Worm (Caenorhabditis elegans) whole organism, young adult: ENCODE results near the gene B0507.8.
A peak's percentile ranks its signal among the peaks of the same experiment; 100 is the strongest.

ENCODE experiments used
- B0261.1 ChIP-seq: sonication (generic microtip); optimal IDR thresholded peaks from 2 replicates; lab custom pipeline; 2016; ENCODE audit warnings: mild to moderate bottlenecking, missing genetic modification characterization, moderate library complexity, missing compliant biosample characterization
- D2030.7 ChIP-seq: fragments of 200-800 bp; sonication (Bioruptor generic); IDR thresholded peaks from 2 replicates; pipeline ENCODE4 v1.3.6; 2022; ENCODE audit warnings: missing genetic modification reagents, missing genetic modification characterization, missing compliant biosample characterization
- F22D6.2 ChIP-seq: sonication (generic microtip); optimal IDR thresholded peaks from 2 replicates; lab custom pipeline; 2016; ENCODE audit warnings: mild to moderate bottlenecking, missing genetic modification characterization, missing compliant biosample characterization
- F33H1.4 ChIP-seq: fragments of 200-800 bp; sonication (Bioruptor generic); IDR thresholded peaks from 2 replicates; pipeline ENCODE4 v1.3.6; 2022; ENCODE audit warnings: missing genetic modification reagents, missing genetic modification characterization, missing compliant biosample characterization
- F37B4.10 ChIP-seq: fragments of 200-800 bp; sonication (Bioruptor generic); IDR thresholded peaks from 2 replicates; pipeline ENCODE4 v1.3.6; 2022; ENCODE audit warnings: missing genetic modification characterization, missing compliant biosample characterization
- F39B2.1 ChIP-seq: fragments of 200-800 bp; sonication (Bioruptor generic); IDR thresholded peaks from 2 replicates; pipeline ENCODE4 v1.3.6; 2022; ENCODE audit warnings: missing genetic modification reagents, missing genetic modification characterization, missing compliant biosample characterization
- F49E8.2 ChIP-seq: sonication (generic microtip); optimal IDR thresholded peaks from 3 replicates; lab custom pipeline; 2017; ENCODE audit warnings: missing genetic modification characterization, mild to moderate bottlenecking, missing compliant biosample characterization, antibody characterized with exemption, moderate library complexity; ENCODE audit not compliant: insufficient read depth
- K12H6.12 ChIP-seq: fragments of 200-800 bp; sonication (Bioruptor generic); optimal IDR thresholded peaks from 2 replicates; lab custom pipeline; 2018; ENCODE audit warnings: mild to moderate bottlenecking, missing genetic modification characterization, missing compliant biosample characterization
- Y67H2A.10 ChIP-seq: fragments of 200-800 bp; sonication (Bioruptor generic); conservative IDR thresholded peaks from 2 replicates; pipeline ENCODE4 v1.3.6; 2022; ENCODE audit warnings: missing genetic modification reagents, missing genetic modification characterization, missing compliant biosample characterization
- ZK185.1 ChIP-seq: sonication (generic microtip); optimal IDR thresholded peaks from 2 replicates; lab custom pipeline; 2016; ENCODE audit warnings: mild to moderate bottlenecking, missing genetic modification characterization, missing compliant biosample characterization; ENCODE audit not compliant: poor library complexity, severe bottlenecking
- aptf-3 ChIP-seq: fragments of 200-800 bp; sonication (Bioruptor generic); IDR thresholded peaks from 2 replicates; pipeline ENCODE4 v1.3.6; 2022; ENCODE audit warnings: missing genetic modification characterization, missing compliant biosample characterization
- attf-3 ChIP-seq: fragments of 200-800 bp; sonication (Bioruptor generic); conservative IDR thresholded peaks from 2 replicates; pipeline ENCODE4 v1.3.6; 2022; ENCODE audit warnings: missing genetic modification reagents, missing genetic modification characterization, missing compliant biosample characterization
- attf-5 ChIP-seq: fragments of 200-800 bp; sonication (Bioruptor generic); optimal IDR thresholded peaks from 2 replicates; lab custom pipeline; 2018; ENCODE audit warnings: mild to moderate bottlenecking, missing genetic modification characterization, missing compliant biosample characterization
- bed-2 ChIP-seq: fragments of 200-800 bp; sonication (Bioruptor generic); IDR thresholded peaks from 2 replicates; pipeline ENCODE4 v1.3.6; 2022; ENCODE audit warnings: missing genetic modification reagents, missing genetic modification characterization, missing compliant biosample characterization
- cebp-1 ChIP-seq, 2 experiments: fragments of 200-800 bp in 1 of 2; sonication (Bioruptor generic) in 1 of 2; sonication (generic microtip) in 1 of 2; IDR thresholded peaks in 1 of 2; optimal IDR thresholded peaks in 1 of 2; 2 replicates each; pipeline versions ENCODE4 v1.3.6 to Lab custom; 2017 to 2022; ENCODE audit warnings: missing compliant biosample characterization in 2 of 2, missing genetic modification characterization in 2 of 2, mild to moderate bottlenecking in 1 of 2, missing genetic modification reagents in 1 of 2, moderate library complexity in 1 of 2
- ceh-27 ChIP-seq: fragments of 200-800 bp; sonication (Bioruptor generic); optimal IDR thresholded peaks from 2 replicates; lab custom pipeline; 2018; ENCODE audit warnings: mild to moderate bottlenecking, missing genetic modification characterization, moderate library complexity, missing compliant biosample characterization
- ceh-40 ChIP-seq: fragments of 200-800 bp; sonication (Bioruptor generic); IDR thresholded peaks from 2 replicates; pipeline ENCODE4 v1.3.6; 2022; ENCODE audit warnings: missing genetic modification characterization, missing compliant biosample characterization
- ceh-58 ChIP-seq: fragments of 200-800 bp; sonication (Bioruptor generic); IDR thresholded peaks from 2 replicates; pipeline ENCODE4 v1.3.6; 2022; ENCODE audit warnings: missing genetic modification characterization, missing compliant biosample characterization
- ceh-91 ChIP-seq: fragments of 200-800 bp; sonication (Bioruptor generic); IDR thresholded peaks from 2 replicates; pipeline ENCODE4 v1.3.6; 2022; ENCODE audit warnings: missing genetic modification reagents, missing genetic modification characterization, missing compliant biosample characterization
- chd-7 ChIP-seq: sonication (generic microtip); optimal IDR thresholded peaks from 2 replicates; lab custom pipeline; 2016; ENCODE audit warnings: mild to moderate bottlenecking, missing genetic modification characterization, moderate library complexity, missing compliant biosample characterization
- dox-1 ChIP-seq: fragments of 200-800 bp; sonication (Bioruptor generic); IDR thresholded peaks from 2 replicates; pipeline ENCODE4 v1.3.6; 2022; ENCODE audit warnings: missing genetic modification reagents, missing genetic modification characterization, missing compliant biosample characterization
- dpl-1 ChIP-seq: fragments of 150-350 bp; optimal IDR thresholded peaks from 2 replicates; lab custom pipeline; 2014; ENCODE audit warnings: missing biosample characterization, missing genetic modification reagents, missing genetic modification characterization
- efl-1 ChIP-seq: fragments of 150-350 bp; optimal IDR thresholded peaks from 2 replicates; lab custom pipeline; 2014; ENCODE audit warnings: missing biosample characterization, missing genetic modification reagents, missing genetic modification characterization
- egl-44 ChIP-seq: fragments of 200-800 bp; sonication (Bioruptor generic); IDR thresholded peaks from 2 replicates; pipeline ENCODE4 v1.3.6; 2022; ENCODE audit warnings: missing genetic modification reagents, missing genetic modification characterization, missing compliant biosample characterization
- egrh-3 ChIP-seq: fragments of 200-800 bp; sonication (Bioruptor generic); IDR thresholded peaks from 2 replicates; pipeline ENCODE4 v1.3.6; 2022; ENCODE audit warnings: missing genetic modification reagents, missing genetic modification characterization, missing compliant biosample characterization
- ets-4 ChIP-seq: fragments of 200-800 bp; sonication (Bioruptor generic); optimal IDR thresholded peaks from 2 replicates; lab custom pipeline; 2018; ENCODE audit warnings: mild to moderate bottlenecking, missing genetic modification characterization, missing compliant biosample characterization
- hlh-26 ChIP-seq: fragments of 200-800 bp; sonication (Bioruptor generic); conservative IDR thresholded peaks from 2 replicates; pipeline ENCODE4 v1.3.6; 2022; ENCODE audit warnings: missing genetic modification reagents, missing genetic modification characterization, missing compliant biosample characterization
- hmg-1.2 ChIP-seq: fragments of 200-800 bp; sonication (Bioruptor generic); IDR thresholded peaks from 2 replicates; pipeline ENCODE4 v1.3.6; 2022; ENCODE audit warnings: missing genetic modification reagents, missing genetic modification characterization, missing compliant biosample characterization
- lin-26 ChIP-seq: fragments of 200-800 bp; sonication (Bioruptor generic); IDR thresholded peaks from 2 replicates; pipeline ENCODE4 v1.3.6; 2022; ENCODE audit warnings: missing genetic modification reagents, missing genetic modification characterization, missing compliant biosample characterization
- lin-40 ChIP-seq: sonication (generic microtip); optimal IDR thresholded peaks from 2 replicates; lab custom pipeline; 2016; ENCODE audit warnings: missing genetic modification characterization, mild to moderate bottlenecking, missing compliant biosample characterization, missing genotype, missing genetic modification reagents
- lsl-1 ChIP-seq: fragments of 200-800 bp; sonication (Bioruptor generic); optimal IDR thresholded peaks from 2 replicates; lab custom pipeline; 2018; ENCODE audit warnings: mild to moderate bottlenecking, missing genetic modification characterization, moderate library complexity, missing compliant biosample characterization
- madf-6 ChIP-seq: fragments of 200-800 bp; sonication (Bioruptor generic); IDR thresholded peaks from 2 replicates; pipeline ENCODE4 v1.3.6; 2022; ENCODE audit warnings: missing genetic modification reagents, missing genetic modification characterization, missing compliant biosample characterization
- mcd-1 ChIP-seq: fragments of 200-800 bp; sonication (Bioruptor generic); IDR thresholded peaks from 2 replicates; pipeline ENCODE4 v1.3.6; 2022; ENCODE audit warnings: missing genetic modification reagents, missing genetic modification characterization, missing compliant biosample characterization
- mxl-1 ChIP-seq: sonication (generic microtip); optimal IDR thresholded peaks from 2 replicates; lab custom pipeline; 2016; ENCODE audit warnings: missing genetic modification characterization, missing compliant biosample characterization
- nfyb-1 ChIP-seq: fragments of 200-800 bp; sonication (Bioruptor generic); IDR thresholded peaks from 2 replicates; pipeline ENCODE4 v1.3.6; 2022; ENCODE audit warnings: missing genetic modification reagents, missing genetic modification characterization, missing compliant biosample characterization
- pha-4 ChIP-seq: fragments of 150-350 bp; sonication (generic microtip); optimal IDR thresholded peaks from 2 replicates; lab custom pipeline; 2014; ENCODE audit warnings: missing biosample characterization, missing genetic modification reagents, missing genetic modification characterization
- snpc-1.1 ChIP-seq: sonication (generic microtip); optimal IDR thresholded peaks from 2 replicates; lab custom pipeline; 2017; ENCODE audit warnings: missing genetic modification characterization, mild to moderate bottlenecking, missing compliant biosample characterization, antibody characterized with exemption, moderate library complexity, missing genotype, missing genetic modification reagents; ENCODE audit not compliant: insufficient read depth
- snpc-4 ChIP-seq, 5 experiments: fragments of 150-350 bp in 1 of 5; sonication (generic microtip) in 4 of 5; optimal IDR thresholded peaks; 2 replicates each; lab custom pipeline; 2014 to 2018; ENCODE audit warnings: missing genetic modification characterization in 5 of 5, missing biosample characterization in 3 of 5, antibody characterized with exemption in 2 of 5, mild to moderate bottlenecking in 2 of 5, missing compliant biosample characterization in 2 of 5, missing genotype in 2 of 5, moderate library complexity in 2 of 5, missing genetic modification reagents in 1 of 5
- tbx-9 ChIP-seq: sonication (generic microtip); optimal IDR thresholded peaks from 2 replicates; lab custom pipeline; 2016; ENCODE audit warnings: borderline replicate concordance, missing genetic modification characterization, inconsistent platforms, missing compliant biosample characterization
- zfh-2 ChIP-seq: fragments of 200-800 bp; sonication (Bioruptor generic); conservative IDR thresholded peaks from 2 replicates; pipeline ENCODE4 v1.3.6; 2022; ENCODE audit warnings: missing genetic modification reagents, missing genetic modification characterization, missing compliant biosample characterization
- zim-3 ChIP-seq: sonication (generic microtip); optimal IDR thresholded peaks from 2 replicates; lab custom pipeline; 2017; ENCODE audit warnings: mild to moderate bottlenecking, missing genetic modification characterization, moderate library complexity, missing compliant biosample characterization
- ztf-18 ChIP-seq: sonication (generic microtip); optimal IDR thresholded peaks from 2 replicates; lab custom pipeline; 2016; ENCODE audit warnings: missing genotype, mild to moderate bottlenecking, missing genetic modification characterization, missing compliant biosample characterization
- ztf-3 ChIP-seq: fragments of 200-800 bp; sonication (Bioruptor generic); optimal IDR thresholded peaks from 2 replicates; lab custom pipeline; 2018; ENCODE audit warnings: mild to moderate bottlenecking, missing genetic modification characterization, missing compliant biosample characterization
- ztf-6 ChIP-seq: fragments of 200-800 bp; sonication (Bioruptor generic); IDR thresholded peaks from 2 replicates; pipeline ENCODE4 v1.3.6; 2022; ENCODE audit warnings: missing genetic modification reagents, missing genetic modification characterization, missing compliant biosample characterization

B0507.8 gene

ce11 chrV:8786245-8786644 lies 23.5 kb upstream of the B0507.8 start, which contains the start of gene sup-37:
sup-37 (plus strand) TSS chrV:8786545.
- no peak for TF ChIP-seq F39B2.1
- TF ChIP-seq efl-1 (GFP tag; lab: Kevin White, UChicago): no peak

ce11 chrV:8785526-8785925 lies 22.8 kb upstream of the B0507.8 start:
- TF ChIP-seq mxl-1 (tag; lab: Kevin White, UChicago): no peak
- TF ChIP-seq F37B4.10 (GFP tag; lab: Robert Waterston, UW): 0 out of 2 replicates have a peak, but pooled peaks have one; percentile 17
- 0 out of 2 replicates have a peak, but pooled peaks have one; percentile 57 for TF ChIP-seq nfyb-1 (GFP tag; lab: Robert Waterston, UW)
- 0 out of 2 replicates have a peak, but pooled peaks have one; percentile 47 for TF ChIP-seq bed-2 (GFP tag; lab: Robert Waterston, UW)
- TF ChIP-seq ceh-58 (GFP tag; lab: Robert Waterston, UW): no peak
- TF ChIP-seq F49E8.2 (tag; lab: Kevin White, UChicago): no peak
- no peak for TF ChIP-seq F22D6.2
- TF ChIP-seq ZK185.1: no peak
- TF ChIP-seq lin-26: peak; percentile 39; the same call in 1 of the 2 replicates
- TF ChIP-seq ceh-91: no peak
- TF ChIP-seq ceh-27 (GFP tag; lab: Kevin White, UChicago): no peak
- TF ChIP-seq mcd-1: peak; percentile 58
- no peak for TF ChIP-seq Y67H2A.10 (GFP tag; lab: Robert Waterston, UW)
- no peak for TF ChIP-seq dpl-1
- TF ChIP-seq ztf-18 (tag; lab: Kevin White, UChicago): peak; percentile 14
- TF ChIP-seq efl-1 (GFP tag; lab: Kevin White, UChicago): no peak
- no peak for TF ChIP-seq snpc-4 (GFP tag; optimal IDR thresholded peaks at IDR 0.05; lab: Kevin White, UChicago)
- peak in 1 of 4 experiments; percentile 2 for TF ChIP-seq snpc-4 (tag; optimal IDR thresholded peaks at IDR 0.05; lab: Kevin White, UChicago)
- TF ChIP-seq zim-3 (tag; lab: Kevin White, UChicago): no peak
- TF ChIP-seq chd-7 (tag; lab: Kevin White, UChicago): no peak
- no peak for TF ChIP-seq lsl-1
- TF ChIP-seq attf-5 (GFP tag; lab: Kevin White, UChicago): peak; percentile 68
- TF ChIP-seq F39B2.1: no peak
- peak; percentile 43; the same call in 1 of the 2 replicates for TF ChIP-seq egl-44 (GFP tag; lab: Robert Waterston, UW)
- 0 out of 2 replicates have a peak, but pooled peaks have one; percentile 25 for TF ChIP-seq D2030.7 (GFP tag; lab: Robert Waterston, UW)
- TF ChIP-seq snpc-1.1 (tag; lab: Kevin White, UChicago): no peak
- no peak for TF ChIP-seq ztf-6 (GFP tag; lab: Robert Waterston, UW)
- TF ChIP-seq egrh-3 (GFP tag; lab: Robert Waterston, UW): peak; percentile 80; the same call in 1 of the 2 replicates
- no peak for TF ChIP-seq F33H1.4 (GFP tag; lab: Robert Waterston, UW)
- TF ChIP-seq ceh-40 (GFP tag; lab: Robert Waterston, UW): no peak
- peak; percentile 54 for TF ChIP-seq K12H6.12
- TF ChIP-seq hmg-1.2 (GFP tag; lab: Robert Waterston, UW): 0 out of 2 replicates have a peak, but pooled peaks have one; percentile 31
- no peak for TF ChIP-seq attf-3 (GFP tag; lab: Robert Waterston, UW)
- no peak for TF ChIP-seq pha-4 (tag; lab: Kevin White, UChicago)
- TF ChIP-seq madf-6 (GFP tag; lab: Robert Waterston, UW): no peak
- peak; percentile 100 for TF ChIP-seq zfh-2
- no peak for TF ChIP-seq hlh-26 (GFP tag; lab: Robert Waterston, UW)
- no peak for TF ChIP-seq ztf-3 (GFP tag; lab: Kevin White, UChicago)
- TF ChIP-seq tbx-9 (tag; lab: Kevin White, UChicago): no peak
- no peak for TF ChIP-seq cebp-1 (GFP tag; IDR thresholded peaks at IDR 0.05; lab: Robert Waterston, UW)
- TF ChIP-seq cebp-1 (tag; optimal IDR thresholded peaks at IDR 0.05; lab: Kevin White, UChicago): peak; percentile 61
- TF ChIP-seq ets-4 (GFP tag; lab: Kevin White, UChicago): no peak
- TF ChIP-seq dox-1: peak; percentile 59; the same call in 1 of the 2 replicates
- TF ChIP-seq lin-40 (tag; lab: Kevin White, UChicago): peak; percentile 7
- no peak for TF ChIP-seq B0261.1 (tag; lab: Kevin White, UChicago)
- TF ChIP-seq aptf-3 (GFP tag; lab: Robert Waterston, UW): no peak
